Fruit fly (Drosophila melanogaster): ENCODE data around the gene CG42779.

The CG42779 gene

DNA sequence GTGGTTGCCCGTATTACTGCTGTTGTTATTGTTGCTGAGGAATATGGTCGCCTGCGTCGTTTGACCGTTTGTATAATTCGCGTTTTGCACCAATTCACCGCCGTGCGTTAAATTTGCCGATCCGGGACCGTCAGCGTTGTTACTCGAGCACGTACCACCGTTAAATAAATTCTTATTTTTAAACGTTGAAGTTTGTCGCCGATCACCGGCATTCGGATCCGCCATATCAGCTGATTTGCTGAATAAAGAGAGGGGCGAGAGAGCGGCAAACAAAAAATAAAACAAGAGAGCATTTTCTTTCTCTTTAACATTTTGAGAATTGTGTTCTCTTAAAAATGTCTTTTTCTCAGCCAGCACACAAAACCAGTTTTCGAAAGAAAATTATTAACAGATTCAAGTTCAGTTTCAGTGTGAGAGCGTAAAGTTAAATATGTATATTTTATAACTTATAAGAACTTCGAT lies 2.4 kb upstream of the CG42779 start (continued):
- TF ChIP-seq gem (tag; optimal IDR thresholded peaks at IDR 0.05) (no peak), Hr78 (GFP tag; optimal IDR thresholded peaks at IDR 0.05) (no peak), CG6791 (GFP tag; IDR thresholded peaks at IDR 0.05; ENCODE audit: partially characterized antibody) (0 out of 3 replicates have a peak, but pooled peaks have one; percentile 36), psq (GFP tag; optimal IDR thresholded peaks at IDR 0.05) (no peak), Nf-YC (tag; optimal IDR thresholded peaks at IDR 0.05) (no peak), sna (GFP tag; IDR thresholded peaks at IDR 0.05; ENCODE audit: partially characterized antibody) (peak; percentile 22; the same call in 1 of the 2 replicates), Bdp1 (GFP tag; optimal IDR thresholded peaks at IDR 0.05) (no peak), CG7357 (GFP tag; IDR thresholded peaks at IDR 0.05) (no peak), CG3163 (GFP tag; optimal IDR thresholded peaks at IDR 0.05) (peak; percentile 96), Nf-YB (GFP tag; optimal IDR thresholded peaks at IDR 0.05) (no peak), Myb (GFP tag; optimal IDR thresholded peaks at IDR 0.05) (peak; percentile 41), Mes4 (GFP tag; optimal IDR thresholded peaks at IDR 0.05) (no peak), Spps (tag; optimal IDR thresholded peaks at IDR 0.05) (no peak), pros (GFP tag; optimal IDR thresholded peaks at IDR 0.05) (peak; percentile 68), CG8281 (tag; optimal IDR thresholded peaks at IDR 0.05) (no peak), nau (GFP tag; optimal IDR thresholded peaks at IDR 0.05) (no peak), zen2 (GFP tag; IDR thresholded peaks at IDR 0.05; ENCODE audit: partially characterized antibody) (no peak; the same call in 2 of the 3 replicates), lbe (GFP tag; optimal IDR thresholded peaks at IDR 0.05) (peak; percentile 62), Eip74EF (GFP tag; optimal IDR thresholded peaks at IDR 0.05) (peak in 1 of 2 experiments; percentile 7), CG10209 (GFP tag; optimal IDR thresholded peaks at IDR 0.05) (no peak), HmgZ (tag; optimal IDR thresholded peaks at IDR 0.05) (peak; percentile 14), Adf1 (GFP tag; IDR thresholded peaks at IDR 0.05) (peak; percentile 22; the same call in 1 of the 2 replicates), ro (GFP tag; IDR thresholded peaks at IDR 0.05) (no peak), sug (tag; optimal IDR thresholded peaks at IDR 0.05) (no peak), CG2199 (GFP tag; IDR thresholded peaks at IDR 0.05) (0 out of 3 replicates have a peak, but pooled peaks have one; percentile 4), Bgb (GFP tag; IDR thresholded peaks at IDR 0.05; ENCODE audit: partially characterized antibody) (peak; percentile 48; the same call in 1 of the 2 replicates), rib (GFP tag; IDR thresholded peaks at IDR 0.05) (peak; percentile 44; the same call in 1 of the 2 replicates), org-1 (GFP tag; optimal IDR thresholded peaks at IDR 0.05) (no peak), lmd (GFP tag; IDR thresholded peaks at IDR 0.05) (no peak), CG6654 (GFP tag; optimal IDR thresholded peaks at IDR 0.05) (no peak), oc (tag; optimal IDR thresholded peaks at IDR 0.05) (no peak), chif (GFP tag; optimal IDR thresholded peaks at IDR 0.05) (no peak), sr (GFP tag; IDR thresholded peaks at IDR 0.05) (no peak), CG17186 (GFP tag; optimal IDR thresholded peaks at IDR 0.05) (no peak), hth (optimal IDR thresholded peaks at IDR 0.05) (no peak), Atf6 (GFP tag; IDR thresholded peaks at IDR 0.05) (peak; percentile 32; the same call in 1 of the 2 replicates), Hand (GFP tag; optimal IDR thresholded peaks at IDR 0.05) (no peak), amos (GFP tag; IDR thresholded peaks at IDR 0.05; ENCODE audit: partially characterized antibody) (no peak), en (GFP tag; optimal IDR thresholded peaks at IDR 0.05) (no peak), ERR (GFP tag; optimal IDR thresholded peaks at IDR 0.05) (no peak), CG34376 (GFP tag; optimal IDR thresholded peaks at IDR 0.05) (peak; percentile 48), BtbVII (GFP tag; optimal IDR thresholded peaks at IDR 0.05) (no peak), bab2 (GFP tag; optimal IDR thresholded peaks at IDR 0.05) (no peak), Lpt (GFP tag; optimal IDR thresholded peaks at IDR 0.05) (no peak), sens-2 (GFP tag; IDR thresholded peaks at IDR 0.05) (no peak), CG34224 (GFP tag; IDR thresholded peaks at IDR 0.05; ENCODE audit: partially characterized antibody) (peak; percentile 49), az2 (GFP tag; optimal IDR thresholded peaks at IDR 0.05) (no peak), CHES-1-like (GFP tag; optimal IDR thresholded peaks at IDR 0.05) (peak; percentile 25), Stat92E (GFP tag; optimal IDR thresholded peaks at IDR 0.05) (no peak)

Measured in whole organism, embryonic.